Worm (Caenorhabditis elegans): ENCODE data around the gene srw-9.

DNA sequence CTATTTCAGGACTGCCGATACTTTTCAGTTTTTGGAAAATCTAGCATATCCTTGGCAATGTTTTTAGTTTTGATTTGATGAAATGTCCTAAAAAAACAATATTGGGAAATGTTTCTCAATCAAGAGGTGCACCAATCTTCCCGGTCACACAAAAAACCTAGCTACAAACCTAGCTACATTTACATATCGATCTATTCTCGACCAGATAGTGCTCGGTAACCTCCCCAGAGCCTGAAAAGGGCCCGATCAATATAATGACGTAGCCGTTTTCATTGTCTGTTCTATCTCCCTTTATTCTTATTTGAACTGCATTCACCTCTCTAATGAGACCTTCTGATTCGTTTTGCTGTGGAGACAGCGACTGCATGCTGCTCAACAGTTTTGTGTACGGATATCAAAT, 50.3 kb downstream of the srw-9 start, which contains the start of gene BE10.3:
- TF ChIP-seq flt-1 (GFP tag; IDR thresholded peaks at IDR 0.05), result no peak
- TF ChIP-seq ets-7 (tag; optimal IDR thresholded peaks at IDR 0.05), result no peak
- no peak for TF ChIP-seq ama-1 (optimal IDR thresholded peaks at IDR 0.05)
- no peak for TF ChIP-seq hnd-1 (tag; optimal IDR thresholded peaks at IDR 0.05)
- no peak for TF ChIP-seq tra-4 (tag; optimal IDR thresholded peaks at IDR 0.05)
- no peak for TF ChIP-seq ceh-13 (GFP tag; optimal IDR thresholded peaks at IDR 0.05)
- TF ChIP-seq sea-1 (GFP tag; conservative IDR thresholded peaks at IDR 0.05), result no peak
- TF ChIP-seq hmg-4 (GFP tag; optimal IDR thresholded peaks at IDR 0.05), result no peak
- no peak for TF ChIP-seq B0310.2 (tag; optimal IDR thresholded peaks at IDR 0.05)

Measured in whole organism, early embryonic.